Fruit fly (Drosophila melanogaster) whole organism, prepupa: Measurements from ENCODE around the gene wrd.

ENCODE experiments used
- CG3919 ChIP-seq: fragments of 200-800 bp; sonication (Bioruptor generic); optimal IDR thresholded peaks from 3 replicates; lab custom pipeline; 2016; ENCODE audit warnings: missing biosample characterization, missing genetic modification characterization
- CG6854 ChIP-seq: fragments of 200-800 bp; sonication (Bioruptor generic); optimal IDR thresholded peaks from 2 replicates; lab custom pipeline; 2017; ENCODE audit warnings: missing biosample characterization, mild to moderate bottlenecking, missing genetic modification characterization
- Sox102F ChIP-seq: fragments of 200-800 bp; sonication (Bioruptor generic); optimal IDR thresholded peaks from 2 replicates; lab custom pipeline; 2016; ENCODE audit warnings: missing biosample characterization, mild to moderate bottlenecking, missing genetic modification characterization

DNA sequence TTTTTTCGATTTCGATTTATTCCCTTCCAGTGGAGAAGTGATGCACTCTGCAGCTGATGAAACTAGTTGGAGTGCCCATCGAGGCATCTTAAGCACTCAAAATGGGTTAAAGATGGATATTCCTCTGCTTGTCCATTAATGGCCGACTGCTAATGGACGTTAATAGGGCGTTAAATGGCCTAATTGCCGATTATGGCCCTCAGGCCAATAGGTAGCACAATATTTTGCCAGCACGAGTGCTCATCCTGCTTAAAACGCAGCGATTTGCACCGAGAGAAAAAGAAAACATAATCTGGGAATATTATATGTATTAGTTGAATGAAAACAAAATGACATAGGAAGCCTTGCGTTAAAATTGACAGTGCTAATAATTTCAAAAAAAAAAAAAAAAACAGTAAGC is 40.9 kb downstream of the wrd start, which contains the start of gene CG44158:
- TF ChIP-seq Sox102F (GFP tag; lab: Kevin White, UChicago) (no peak), CG3919 (GFP tag; lab: Kevin White, UChicago) (no peak), CG6854 (GFP tag; lab: Kevin White, UChicago) (no peak)
